Fruit fly (Drosophila melanogaster): ENCODE results near the gene Mp.
A peak's percentile ranks its signal among the peaks of the same experiment; 100 is the strongest.

Mp gene

DNA sequence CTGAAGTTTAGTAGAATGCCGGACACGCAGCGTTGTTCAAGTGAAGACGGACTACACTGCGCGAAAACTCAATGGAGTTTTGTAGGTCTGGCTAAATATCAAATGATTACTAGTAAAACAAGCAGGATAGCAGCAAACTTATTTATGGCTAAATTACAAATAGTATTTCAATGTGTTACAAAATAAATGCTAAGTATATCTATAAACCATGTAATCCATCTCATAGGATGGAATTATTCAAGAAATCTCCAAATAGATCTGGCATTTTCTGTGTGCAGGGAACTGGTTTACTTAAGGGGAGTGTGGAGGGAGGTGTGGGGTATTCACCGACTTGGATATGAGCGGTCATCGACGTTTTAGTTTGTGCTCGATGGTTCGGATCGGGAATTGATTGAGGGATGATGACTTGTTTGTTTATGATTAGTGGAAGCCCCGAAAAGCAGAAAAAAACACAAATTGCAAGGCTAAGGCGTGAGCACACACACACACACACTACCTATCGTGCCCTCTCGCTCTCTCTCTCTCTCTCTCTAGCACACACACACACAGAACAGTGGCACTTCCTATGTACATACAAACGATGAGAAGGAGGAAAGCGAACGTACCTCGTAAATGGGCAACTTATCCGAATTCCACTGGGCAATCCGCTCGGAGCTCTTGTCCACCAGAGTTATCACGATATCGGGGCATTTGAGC lies 34.7 kb upstream of the Mp start (continued):
- TF ChIP-seq CG16815 (GFP tag; optimal IDR thresholded peaks at IDR 0.05) (peak; percentile 67), CG3407 (GFP tag; optimal IDR thresholded peaks at IDR 0.05) (peak; percentile 69), kay (GFP tag; optimal IDR thresholded peaks at IDR 0.05) (peak; percentile 66), oc (tag; optimal IDR thresholded peaks at IDR 0.05) (peak; percentile 80), MBD-R2 (GFP tag; IDR thresholded peaks at IDR 0.05) (peak; percentile 46; the same call in 1 of the 2 replicates), CG2116 (GFP tag; optimal IDR thresholded peaks at IDR 0.05) (peak; percentile 21), Med (GFP tag) (peak; percentile 96), MESR4 (GFP tag; optimal IDR thresholded peaks at IDR 0.05) (peak; percentile 1), CG10366 (GFP tag; IDR thresholded peaks at IDR 0.05) (peak; percentile 67), abd-A (tag; optimal IDR thresholded peaks at IDR 0.05) (no peak), CG9215 (GFP tag; IDR thresholded peaks at IDR 0.05) (peak; percentile 58; the same call in 1 of the 2 replicates), zfh2 (GFP tag; optimal IDR thresholded peaks at IDR 0.05) (peak; percentile 60), CG17829 (tag; optimal IDR thresholded peaks at IDR 0.05) (peak; percentile 82), CG15601 (tag; optimal IDR thresholded peaks at IDR 0.05) (peak; percentile 81), gt (GFP tag; IDR thresholded peaks at IDR 0.05) (no peak), Atf3 (GFP tag; optimal IDR thresholded peaks at IDR 0.05) (peak; percentile 39), CG15269 (tag; optimal IDR thresholded peaks at IDR 0.05) (peak; percentile 90), gem (tag; optimal IDR thresholded peaks at IDR 0.05) (peak; percentile 91), sna (GFP tag; IDR thresholded peaks at IDR 0.05; ENCODE audit: partially characterized antibody) (no peak), salm (tag; optimal IDR thresholded peaks at IDR 0.05) (peak; percentile 46), CG11696 (GFP tag; IDR thresholded peaks at IDR 0.05) (peak; percentile 41; the same call in 1 of the 2 replicates), Taf1 (GFP tag; IDR thresholded peaks at IDR 0.05) (peak; percentile 40; the same call in 1 of the 2 replicates), NFAT (GFP tag; IDR thresholded peaks at IDR 0.05) (0 out of 2 replicates have a peak, but pooled peaks have one; percentile 37), fd64A (GFP tag; optimal IDR thresholded peaks at IDR 0.05) (peak; percentile 61), corto (GFP tag; optimal IDR thresholded peaks at IDR 0.05) (no peak), fu2 (GFP tag; optimal IDR thresholded peaks at IDR 0.05) (peak; percentile 55), tgo (GFP tag; IDR thresholded peaks at IDR 0.05) (peak; percentile 82), Dp (GFP tag; optimal IDR thresholded peaks at IDR 0.05) (no peak), unc-4 (GFP tag; IDR thresholded peaks at IDR 0.05; ENCODE audit: partially characterized antibody) (no peak), bbx (GFP tag; IDR thresholded peaks at IDR 0.05; ENCODE audit: partially characterized antibody) (no peak), esg (GFP tag; conservative IDR thresholded peaks at IDR 0.05) (peak; percentile 62), psq (GFP tag; optimal IDR thresholded peaks at IDR 0.05) (no peak), CG13894 (tag; optimal IDR thresholded peaks at IDR 0.05) (peak; percentile 8), tll (GFP tag; optimal IDR thresholded peaks at IDR 0.05) (no peak), CG7839 (tag; optimal IDR thresholded peaks at IDR 0.05) (peak; percentile 89), Dip2 (GFP tag; IDR thresholded peaks at IDR 0.05) (no peak), ash1 (GFP tag; optimal IDR thresholded peaks at IDR 0.05) (no peak), her (GFP tag; optimal IDR thresholded peaks at IDR 0.05) (peak; percentile 67), emc (GFP tag; optimal IDR thresholded peaks at IDR 0.05) (peak; percentile 33), NfI (GFP tag; optimal IDR thresholded peaks at IDR 0.05) (peak; percentile 81), CG11456 (GFP tag; IDR thresholded peaks at IDR 0.05) (peak; percentile 51; the same call in 1 of the 3 replicates), CG4730 (GFP tag; IDR thresholded peaks at IDR 0.05) (peak; percentile 51; the same call in 1 of the 2 replicates), row (GFP tag; IDR thresholded peaks at IDR 0.05) (peak; percentile 90), Nf-YC (tag; optimal IDR thresholded peaks at IDR 0.05) (no peak), ase (GFP tag; IDR thresholded peaks at IDR 0.05) (peak; percentile 58; the same call in 2 of the 3 replicates), CG43689 (GFP tag; IDR thresholded peaks at IDR 0.05) (0 out of 2 replicates have a peak, but pooled peaks have one; percentile 30), scrt (GFP tag; optimal IDR thresholded peaks at IDR 0.05) (peak; percentile 55), CG8281 (tag; optimal IDR thresholded peaks at IDR 0.05) (peak; percentile 40), kah (GFP tag; optimal IDR thresholded peaks at IDR 0.05) (peak; percentile 28)
